Worm (Caenorhabditis elegans): Measurements from ENCODE around the gene nspe-2.

- TF ChIP-seq ces-1 (GFP tag; optimal IDR thresholded peaks at IDR 0.05) (no peak), unc-62 (GFP tag; optimal IDR thresholded peaks at IDR 0.05) (no peak), mep-1 (tag; optimal IDR thresholded peaks at IDR 0.05) (no peak), nhr-76 (tag; optimal IDR thresholded peaks at IDR 0.05) (no peak), unc-39 (tag; optimal IDR thresholded peaks at IDR 0.05) (no peak), blmp-1 (tag; optimal IDR thresholded peaks at IDR 0.05) (no peak), lin-13 (tag; optimal IDR thresholded peaks at IDR 0.05) (no peak), M03D4.4 (tag; optimal IDR thresholded peaks at IDR 0.05) (no peak), snpc-4 (tag; optimal IDR thresholded peaks at IDR 0.05) (no peak)
Observed at ce11 chrII:12658409-12658808, 39.2 kb upstream of the nspe-2 start.
